Fruit fly (Drosophila melanogaster) whole organism, larva: ENCODE results near the gene CG42813.

ENCODE experiments used
- noc ChIP-seq: fragments of 200-800 bp; sonication (Bioruptor generic); optimal IDR thresholded peaks from 3 replicates; lab custom pipeline; 2019; ENCODE audit warnings: missing biosample characterization, mild to moderate bottlenecking, missing genetic modification characterization, moderate library complexity

CG42813 gene

DNA sequence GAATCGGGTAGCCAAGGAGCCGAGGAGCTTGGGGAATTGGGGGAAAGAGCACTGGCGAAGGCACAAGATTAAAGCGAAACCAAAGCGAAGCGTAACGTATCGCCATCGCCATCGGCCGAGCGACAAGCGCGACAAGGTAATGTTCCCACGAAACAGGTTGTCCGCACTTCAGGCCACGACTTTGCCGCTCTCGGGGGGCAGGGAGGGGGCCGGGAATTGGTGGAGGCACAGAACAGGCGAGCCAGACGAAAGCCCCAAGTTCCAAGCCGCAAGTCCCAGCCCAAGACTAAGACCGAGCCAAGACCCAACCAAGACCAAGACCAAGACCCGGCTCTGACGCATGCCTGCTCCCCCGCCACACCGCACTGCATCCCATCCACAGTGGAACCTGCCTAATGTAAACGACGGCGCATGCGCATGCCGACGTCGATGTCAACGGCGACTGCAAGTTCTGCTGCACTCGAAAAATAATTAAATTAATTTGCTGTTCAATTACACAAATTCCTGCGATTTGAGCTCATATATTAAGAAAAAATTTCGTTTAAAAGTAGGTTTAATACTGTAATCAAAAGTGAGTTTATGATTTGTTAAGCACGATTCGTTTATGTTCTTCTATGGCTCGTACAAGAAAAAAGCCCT, 42.3 kb downstream of the CG42813 start:
- no peak for TF ChIP-seq noc (tag; lab: Kevin White, UChicago)

DNA sequence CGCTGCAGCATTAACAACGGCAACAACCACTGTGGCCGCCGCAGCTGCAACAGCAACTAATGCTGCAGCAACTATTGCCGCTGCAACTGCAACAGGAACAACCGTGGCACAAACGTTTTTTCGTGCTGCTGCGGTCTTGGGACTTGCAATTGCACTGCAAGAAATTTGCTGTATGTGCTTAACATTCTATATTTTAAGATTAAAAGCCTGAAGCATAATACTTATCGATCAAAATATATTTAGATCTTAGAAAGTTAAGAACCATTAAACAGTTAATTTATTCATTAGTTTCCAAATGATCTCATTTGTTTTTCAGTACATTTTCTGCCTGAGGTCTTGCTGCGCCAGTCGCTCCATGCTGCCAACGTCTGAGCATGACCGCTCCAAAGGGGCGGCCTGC, 47.3 kb downstream of the CG42813 start:
- no peak for TF ChIP-seq noc (tag; lab: Kevin White, UChicago)

DNA sequence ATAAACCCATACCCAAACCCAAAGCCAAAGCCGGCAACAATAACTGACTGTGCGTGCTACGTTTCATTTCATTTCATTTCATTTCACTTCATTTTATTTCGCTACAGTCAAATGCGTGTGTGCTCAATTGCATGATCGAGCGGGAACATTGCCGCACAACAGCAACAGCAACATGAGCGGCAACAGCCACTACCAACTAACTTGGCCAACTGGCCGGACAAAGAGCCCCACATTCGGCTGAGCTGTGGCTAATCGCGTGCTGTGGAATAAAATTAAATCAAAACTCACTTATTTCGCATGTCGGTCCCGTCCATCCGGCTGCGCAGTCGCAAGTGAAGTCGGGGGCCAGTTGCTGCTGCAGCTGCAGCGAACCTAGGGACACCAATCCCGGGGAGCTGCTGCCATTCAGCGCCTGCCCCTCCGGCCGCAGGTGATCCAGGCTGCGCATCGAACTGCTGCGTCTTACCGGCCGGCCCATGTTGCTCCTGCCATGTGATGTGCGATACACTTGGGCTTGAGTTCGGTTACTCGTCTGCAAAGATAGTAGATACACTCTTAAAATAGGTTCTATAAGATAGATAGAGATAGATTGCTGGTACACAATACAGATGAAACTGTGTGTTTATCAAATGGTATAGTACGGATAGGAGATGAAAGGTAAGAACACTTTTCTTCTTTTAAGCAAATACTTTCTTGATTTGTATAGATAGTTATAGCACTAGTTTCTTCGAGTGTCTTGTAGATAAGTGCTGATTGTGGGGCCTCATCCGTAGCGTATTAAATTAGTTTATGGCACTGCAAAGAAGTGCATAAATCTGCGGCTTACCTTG, 49.6 kb downstream of the CG42813 start:
- TF ChIP-seq noc (tag; lab: Kevin White, UChicago) = no peak

DNA sequence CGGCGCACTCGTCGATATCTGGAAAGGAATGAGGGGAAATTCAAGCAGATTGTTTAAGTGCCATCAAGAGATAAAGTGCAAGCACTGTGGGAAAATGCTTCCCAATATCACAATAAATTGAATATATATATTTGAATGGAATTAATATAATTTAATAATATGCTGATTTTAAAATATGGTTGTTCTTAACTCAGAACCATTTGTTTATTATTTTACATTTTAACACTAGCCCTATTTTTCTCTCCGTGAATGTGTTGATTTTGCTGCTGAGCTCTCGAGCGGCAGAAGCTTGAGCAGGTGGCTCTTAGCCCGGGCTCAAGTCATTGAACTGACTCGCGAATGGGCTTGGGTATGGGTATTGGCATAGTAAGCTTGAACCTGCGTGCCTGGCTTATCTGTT, 50.8 kb downstream of the CG42813 start:
- no peak for TF ChIP-seq noc (tag; lab: Kevin White, UChicago)
